Worm (Caenorhabditis elegans): ENCODE data around the gene lin-33.

lin-33 gene

DNA sequence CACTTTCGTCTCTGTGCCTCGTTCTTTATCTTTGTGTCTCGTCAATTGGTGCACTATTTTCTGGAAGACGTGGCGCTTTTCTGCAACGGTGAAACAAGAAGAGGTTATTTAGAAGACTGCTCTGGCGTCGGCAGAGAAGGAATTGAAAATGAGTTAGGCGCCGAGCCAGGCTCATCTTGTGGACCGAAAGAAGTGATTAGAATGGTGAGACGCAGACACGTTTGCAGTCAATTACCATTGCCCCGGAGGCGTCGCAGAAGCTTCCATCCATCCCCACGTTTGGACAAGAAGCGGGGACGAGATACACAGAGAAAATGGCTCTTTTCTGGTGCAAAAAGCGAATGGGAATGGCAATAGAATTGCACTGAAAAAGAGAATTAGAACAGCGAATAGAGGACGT lies 29.5 kb downstream of the lin-33 start (continued):
- TF ChIP-seq cey-2 (tag; optimal IDR thresholded peaks at IDR 0.05; ENCODE audit: borderline replicate concordance, insufficient read depth) (no peak), ceh-28 (tag; optimal IDR thresholded peaks at IDR 0.05) (no peak), mep-1 (tag; optimal IDR thresholded peaks at IDR 0.05) (peak; percentile 3), mdt-29 (GFP tag; IDR thresholded peaks at IDR 0.05) (no peak)

DNA sequence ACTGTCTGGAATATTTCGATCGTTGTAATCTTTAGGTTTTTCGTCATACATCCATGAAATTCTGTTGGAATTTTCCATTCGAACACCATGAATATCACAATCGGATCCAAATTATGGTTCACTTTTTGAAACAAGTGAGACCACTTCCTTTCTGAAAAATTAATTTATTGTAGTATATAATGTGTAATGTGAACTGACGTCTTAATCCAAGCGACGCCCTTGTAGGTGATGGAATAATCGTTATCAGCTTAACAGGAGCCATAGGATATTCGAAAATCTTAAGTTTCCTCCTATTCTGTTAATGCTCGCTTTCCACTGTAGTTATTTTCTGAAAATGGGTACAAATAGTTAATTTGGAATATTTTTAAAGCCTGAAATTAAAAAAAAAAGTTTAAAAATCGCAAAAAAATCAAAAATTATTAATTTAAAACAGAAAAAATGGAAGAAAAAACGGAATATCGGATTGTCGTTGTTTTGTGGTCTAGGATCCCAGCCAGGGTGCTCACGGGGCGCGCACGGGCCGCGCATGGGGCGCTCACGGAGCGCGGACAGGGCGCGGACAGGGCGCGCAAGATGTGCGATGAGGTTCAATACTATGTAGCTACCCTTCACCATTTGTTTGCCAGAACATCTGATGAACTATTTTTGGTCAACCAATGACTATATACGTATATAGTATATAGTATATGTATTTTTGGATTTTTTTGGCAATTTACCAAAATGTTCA lies 31.9 kb downstream of the lin-33 start, which contains the start of gene K02B2.6:
Gene K02B2.6 (minus strand): TSS at position 51 of the 727 bp plus-strand sequence.
- TF ChIP-seq set-16 (GFP tag; IDR thresholded peaks at IDR 0.05) (peak; percentile 80), nhr-77 (tag; optimal IDR thresholded peaks at IDR 0.05) (no peak), mxl-2 (GFP tag; conservative IDR thresholded peaks at IDR 0.05) (no peak), daf-16 (GFP tag; optimal IDR thresholded peaks at IDR 0.05) (no peak), daf-16 (tag; optimal IDR thresholded peaks at IDR 0.05) (no peak)

DNA sequence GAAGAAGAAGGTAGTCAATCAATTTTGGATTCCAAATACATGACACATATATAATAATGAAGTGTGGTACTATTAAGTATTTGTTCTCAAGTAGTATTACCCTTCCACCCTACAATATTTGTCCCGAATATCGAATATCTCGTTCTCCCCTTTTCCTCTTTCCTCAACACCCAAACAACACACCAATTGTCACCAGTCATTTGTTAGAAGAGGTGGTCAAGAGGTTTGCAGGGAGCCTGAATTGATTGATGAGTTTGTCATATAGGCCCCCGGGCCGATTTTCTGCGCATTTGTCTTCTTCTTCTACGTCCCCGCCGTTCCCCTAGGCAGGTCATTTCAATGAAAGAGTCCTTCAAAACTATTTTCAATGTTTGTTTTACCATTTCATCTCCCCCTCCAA lies 33.8 kb downstream of the lin-33 start:
- TF ChIP-seq mdl-1 (tag; optimal IDR thresholded peaks at IDR 0.05), result no peak
- no peak for TF ChIP-seq dpl-1 (GFP tag; optimal IDR thresholded peaks at IDR 0.05)
- TF ChIP-seq R02D3.7 (tag; optimal IDR thresholded peaks at IDR 0.05), result no peak
- no peak for TF ChIP-seq lir-3 (tag; optimal IDR thresholded peaks at IDR 0.05)
- 0 out of 2 replicates have a peak, but pooled peaks have one; percentile 23 for TF ChIP-seq daf-19 (GFP tag; conservative IDR thresholded peaks at IDR 0.05)
- no peak for TF ChIP-seq ZK546.5 (tag; optimal IDR thresholded peaks at IDR 0.05)

DNA sequence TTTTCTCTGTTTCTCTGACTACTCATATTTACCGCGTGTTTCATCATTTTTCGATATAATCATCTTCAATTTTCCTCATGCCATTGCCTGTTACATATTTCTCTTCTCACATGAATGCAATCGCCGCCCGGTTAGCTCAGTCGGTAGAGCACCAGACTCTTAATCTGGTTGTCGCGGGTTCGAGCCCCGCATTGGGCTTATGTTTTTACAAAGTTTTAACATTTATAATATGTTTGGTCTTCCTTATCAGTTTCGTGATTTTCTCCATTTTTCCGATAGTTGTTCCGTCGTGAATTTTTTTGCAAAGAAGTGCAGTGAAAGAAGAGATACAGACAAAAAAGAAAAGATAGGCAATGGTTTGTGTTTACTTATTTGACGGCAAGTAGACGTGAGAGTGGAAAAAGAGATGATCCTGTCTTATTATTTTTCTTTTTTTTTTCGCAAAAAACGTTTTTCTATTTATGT lies 36.6 kb downstream of the lin-33 start:
- TF ChIP-seq zag-1 (tag; optimal IDR thresholded peaks at IDR 0.05) (no peak), aha-1 (tag) (peak; percentile 87), duxl-1 (tag; optimal IDR thresholded peaks at IDR 0.05; ENCODE audit: poor library complexity) (peak; percentile 89), sdz-12 (GFP tag; optimal IDR thresholded peaks at IDR 0.05) (peak; percentile 37), nhr-48 (tag; optimal IDR thresholded peaks at IDR 0.05) (peak; percentile 83), mdl-1 (tag; optimal IDR thresholded peaks at IDR 0.05) (peak; percentile 54 to 81), D1046.2 (GFP tag; IDR thresholded peaks at IDR 0.05) (no peak), tag-97 (GFP tag; IDR thresholded peaks at IDR 0.05) (no peak), zip-2 (tag; optimal IDR thresholded peaks at IDR 0.05) (peak; percentile 78), snpc-4 (tag; optimal IDR thresholded peaks at IDR 0.05) (peak; percentile 2), skn-1 (tag; optimal IDR thresholded peaks at IDR 0.05) (no peak), hlh-30 (tag; optimal IDR thresholded peaks at IDR 0.05; ENCODE audit: insufficient read depth) (peak; percentile 90), fkh-10 (GFP tag; optimal IDR thresholded peaks at IDR 0.05) (peak; percentile 51), egl-43 (GFP tag; IDR thresholded peaks at IDR 0.05) (peak; percentile 92), snpc-1.2 (GFP tag; IDR thresholded peaks at IDR 0.05) (peak; percentile 98), arid-1 (GFP tag; conservative IDR thresholded peaks at IDR 0.05) (peak; percentile 95), nhr-6 (tag; optimal IDR thresholded peaks at IDR 0.05) (peak; percentile 38), jun-1 (tag; optimal IDR thresholded peaks at IDR 0.05) (peak; percentile 47), ceh-44 (GFP tag; IDR thresholded peaks at IDR 0.05) (peak; percentile 92), nhr-237 (tag; optimal IDR thresholded peaks at IDR 0.05) (no peak), pqm-1 (tag; optimal IDR thresholded peaks at IDR 0.05) (peak; percentile 79), saeg-2 (GFP tag; IDR thresholded peaks at IDR 0.05) (0 out of 2 replicates have a peak, but pooled peaks have one; percentile 69), spr-1 (tag; optimal IDR thresholded peaks at IDR 0.05) (peak; percentile 87), Y48G9A.11 (GFP tag; IDR thresholded peaks at IDR 0.05) (peak; percentile 83), Y5F2A.4 (GFP tag; optimal IDR thresholded peaks at IDR 0.05) (peak; percentile 75), lin-39 (tag; optimal IDR thresholded peaks at IDR 0.05) (no peak), daf-8 (GFP tag; IDR thresholded peaks at IDR 0.05) (no peak), aly-2 (tag; optimal IDR thresholded peaks at IDR 0.05) (no peak), php-3 (GFP tag; IDR thresholded peaks at IDR 0.05) (peak; percentile 87), nhr-77 (tag; optimal IDR thresholded peaks at IDR 0.05) (peak; percentile 95), nhr-102 (tag; optimal IDR thresholded peaks at IDR 0.05) (peak; percentile 87), ceh-32 (tag; optimal IDR thresholded peaks at IDR 0.05; ENCODE audit: poor library complexity) (no peak), F37D6.2 (tag; optimal IDR thresholded peaks at IDR 0.05) (peak; percentile 28)
